Fruit fly (Drosophila melanogaster): Measurements from ENCODE around the gene frc.

DNA sequence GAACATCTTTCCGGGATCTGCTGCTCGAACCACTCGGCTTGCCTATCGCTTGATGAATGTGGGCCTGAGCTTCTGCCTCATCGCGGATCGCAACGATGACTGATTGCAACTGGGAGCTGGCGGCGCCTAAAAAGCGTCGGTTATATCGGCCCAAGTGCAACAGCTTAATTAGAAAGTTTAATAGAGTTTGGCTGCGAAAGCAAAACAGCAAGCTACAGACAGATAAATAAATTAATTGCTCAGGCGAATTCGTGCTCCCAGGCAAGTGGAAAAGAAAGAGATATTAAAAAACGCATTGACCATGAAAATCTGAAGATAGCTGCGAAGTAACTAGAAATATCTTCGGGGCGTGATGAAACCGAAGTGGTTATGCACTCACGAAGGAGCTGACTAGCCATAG is 50.4 kb downstream of the frc start, which contains the start of gene CG13728:
- TF ChIP-seq br (optimal IDR thresholded peaks at IDR 0.05): no peak
- TF ChIP-seq pzg (GFP tag; optimal IDR thresholded peaks at IDR 0.05): no peak
- TF ChIP-seq Hr39 (optimal IDR thresholded peaks at IDR 0.05): no peak
- TF ChIP-seq Hr78 (GFP tag; optimal IDR thresholded peaks at IDR 0.05): no peak
- no peak for TF ChIP-seq cad (GFP tag; optimal IDR thresholded peaks at IDR 0.05)
- no peak for TF ChIP-seq Nf-YB (GFP tag; optimal IDR thresholded peaks at IDR 0.05)
- no peak for TF ChIP-seq run (tag; optimal IDR thresholded peaks at IDR 0.05)
- no peak for TF ChIP-seq z (GFP tag; IDR thresholded peaks at IDR 0.05)
- no peak for TF ChIP-seq CG4730 (GFP tag; IDR thresholded peaks at IDR 0.05)
- TF ChIP-seq CG15073 (GFP tag; optimal IDR thresholded peaks at IDR 0.05): no peak
- TF ChIP-seq lab (GFP tag; optimal IDR thresholded peaks at IDR 0.05): no peak
- TF ChIP-seq CG4820 (GFP tag; optimal IDR thresholded peaks at IDR 0.05): no peak
- TF ChIP-seq psq (GFP tag; optimal IDR thresholded peaks at IDR 0.05): no peak
